Fruit fly (Drosophila melanogaster) whole organism, embryonic: ENCODE results near the gene CG11164.
A peak's percentile ranks its signal among the peaks of the same experiment; 100 is the strongest.

ENCODE experiments used
- Hr51 ChIP-seq, 2 experiments: fragments of 200-800 bp; sonication (Bioruptor generic); optimal IDR thresholded peaks; 2 replicates in 1 of 2; 3 replicates in 1 of 2; lab custom pipeline; 2016 to 2018; ENCODE audit warnings: missing biosample characterization in 2 of 2, missing genetic modification characterization in 2 of 2, mild to moderate bottlenecking in 1 of 2, moderate library complexity in 1 of 2
- Lpt ChIP-seq: fragments of >200 bp; optimal IDR thresholded peaks from 2 replicates; lab custom pipeline; 2018; ENCODE audit warnings: missing biosample characterization, missing genetic modification characterization

DNA sequence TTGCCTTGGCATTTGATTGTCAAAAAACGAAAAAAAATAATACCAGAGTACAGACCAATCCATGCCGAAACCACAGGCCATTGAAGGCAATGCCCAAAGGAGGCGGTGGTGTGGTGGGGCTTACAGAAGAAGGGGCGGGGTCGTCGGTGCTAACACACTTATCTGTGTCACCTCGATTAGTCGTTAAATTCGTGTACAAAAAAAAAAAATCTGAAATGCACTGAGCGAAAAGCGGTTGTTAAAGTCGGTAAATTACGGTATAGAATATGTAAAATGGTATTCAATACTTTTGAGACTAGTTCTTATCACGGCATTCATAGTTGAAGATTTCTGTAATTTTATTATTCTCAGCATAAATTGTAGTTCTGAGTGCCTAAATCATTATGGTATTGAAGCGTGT, 23.9 kb upstream of the CG11164 start:
- no peak for TF ChIP-seq Lpt
- TF ChIP-seq Hr51 (GFP tag; optimal IDR thresholded peaks at IDR 0.05; lab: Kevin White, UChicago) = peak in 1 of 2 experiments; percentile 51
